Worm (Caenorhabditis elegans) whole organism, young adult: ENCODE measurements around the gene kin-20.

Experiments
- ama-1 ChIP-seq, 3 experiments: fragments of 150-350 bp in 1 of 3; sonication (generic microtip) in 2 of 3; optimal IDR thresholded peaks; 2 replicates each; lab custom pipeline; 2014 to 2018; ENCODE audit warnings: missing biosample characterization in 2 of 3, missing genetic modification characterization in 2 of 3, missing genetic modification reagents in 2 of 3
- attf-3 ChIP-seq: fragments of 200-800 bp; sonication (Bioruptor generic); conservative IDR thresholded peaks from 2 replicates; pipeline ENCODE4 v1.3.6; 2022; ENCODE audit warnings: missing genetic modification reagents, missing genetic modification characterization, missing compliant biosample characterization
- ceh-79 ChIP-seq: sonication (generic microtip); optimal IDR thresholded peaks from 2 replicates; lab custom pipeline; 2017; ENCODE audit warnings: mild to moderate bottlenecking, missing genetic modification characterization, missing compliant biosample characterization
- chd-7 ChIP-seq: sonication (generic microtip); optimal IDR thresholded peaks from 2 replicates; lab custom pipeline; 2016; ENCODE audit warnings: mild to moderate bottlenecking, missing genetic modification characterization, moderate library complexity, missing compliant biosample characterization
- dpl-1 ChIP-seq: fragments of 150-350 bp; optimal IDR thresholded peaks from 2 replicates; lab custom pipeline; 2014; ENCODE audit warnings: missing biosample characterization, missing genetic modification reagents, missing genetic modification characterization
- efl-1 ChIP-seq: fragments of 150-350 bp; optimal IDR thresholded peaks from 2 replicates; lab custom pipeline; 2014; ENCODE audit warnings: missing biosample characterization, missing genetic modification reagents, missing genetic modification characterization
- let-526 ChIP-seq: fragments of 200-800 bp; sonication (Bioruptor generic); IDR thresholded peaks from 2 replicates; pipeline ENCODE4 v1.3.6; 2022; ENCODE audit warnings: missing genetic modification reagents, missing genetic modification characterization, missing compliant biosample characterization
- lin-35 ChIP-seq, 3 experiments: fragments of 150-350 bp in 2 of 3; sonication (generic microtip) in 1 of 3; optimal IDR thresholded peaks; 2 replicates each; lab custom pipeline; 2014 to 2018; ENCODE audit warnings: missing biosample characterization in 3 of 3, missing genetic modification characterization in 3 of 3, missing genetic modification reagents in 3 of 3
- pha-4 ChIP-seq: fragments of 150-350 bp; sonication (generic microtip); optimal IDR thresholded peaks from 2 replicates; lab custom pipeline; 2014; ENCODE audit warnings: missing biosample characterization, missing genetic modification reagents, missing genetic modification characterization
- snpc-4 ChIP-seq, 5 experiments: fragments of 150-350 bp in 1 of 5; sonication (generic microtip) in 4 of 5; optimal IDR thresholded peaks; 2 replicates each; lab custom pipeline; 2014 to 2018; ENCODE audit warnings: missing genetic modification characterization in 5 of 5, missing biosample characterization in 3 of 5, antibody characterized with exemption in 2 of 5, mild to moderate bottlenecking in 2 of 5, missing compliant biosample characterization in 2 of 5, missing genotype in 2 of 5, moderate library complexity in 2 of 5, missing genetic modification reagents in 1 of 5
- ztf-22 ChIP-seq: fragments of 200-800 bp; sonication (Bioruptor generic); optimal IDR thresholded peaks from 2 replicates; lab custom pipeline; 2018; ENCODE audit warnings: mild to moderate bottlenecking, missing genetic modification characterization, moderate library complexity, missing compliant biosample characterization
- ztf-6 ChIP-seq: fragments of 200-800 bp; sonication (Bioruptor generic); IDR thresholded peaks from 2 replicates; pipeline ENCODE4 v1.3.6; 2022; ENCODE audit warnings: missing genetic modification reagents, missing genetic modification characterization, missing compliant biosample characterization

DNA sequence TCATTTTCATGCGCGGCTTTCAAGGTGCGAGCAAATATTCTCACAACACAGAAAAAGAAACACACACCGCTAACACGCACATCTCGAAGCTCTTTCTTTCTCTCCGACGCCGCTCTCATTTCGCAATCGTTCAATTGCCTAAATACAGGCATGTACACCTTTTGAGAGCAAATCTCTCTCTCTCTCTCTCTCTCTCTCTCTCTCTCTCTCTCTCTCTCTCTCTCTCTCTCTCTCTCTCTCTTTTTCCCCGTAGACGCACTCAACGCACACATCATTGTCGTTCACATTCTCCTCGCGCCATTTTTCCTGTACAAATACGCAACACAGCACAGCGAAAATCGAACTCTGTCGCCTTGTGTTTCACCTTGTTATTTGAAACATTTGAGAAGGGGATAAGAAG, 1.7 kb upstream of the kin-20 start:
- no peak for TF ChIP-seq ztf-6 (GFP tag; lab: Robert Waterston, UW)
- no peak for TF ChIP-seq chd-7 (tag; lab: Kevin White, UChicago)
- TF ChIP-seq ztf-22 (GFP tag; lab: Kevin White, UChicago) = no peak
- no peak for TF ChIP-seq pha-4 (tag; lab: Kevin White, UChicago)
- no peak for TF ChIP-seq ceh-79 (tag; lab: Kevin White, UChicago)
- TF ChIP-seq ama-1 (optimal IDR thresholded peaks at IDR 0.05; lab: Kevin White, UChicago) = no peak
- no peak for TF ChIP-seq ama-1 (GFP tag; optimal IDR thresholded peaks at IDR 0.05; lab: Kevin White, UChicago)
- TF ChIP-seq attf-3 (GFP tag; lab: Robert Waterston, UW) = no peak
- TF ChIP-seq snpc-4 (GFP tag; optimal IDR thresholded peaks at IDR 0.05; lab: Kevin White, UChicago) = no peak
- no peak for TF ChIP-seq snpc-4 (tag; optimal IDR thresholded peaks at IDR 0.05; lab: Kevin White, UChicago)
- no peak for TF ChIP-seq dpl-1 (GFP tag; lab: Kevin White, UChicago)
- TF ChIP-seq efl-1 (GFP tag; lab: Kevin White, UChicago) = no peak
- TF ChIP-seq lin-35 (GFP tag; optimal IDR thresholded peaks at IDR 0.05; lab: Kevin White, UChicago) = no peak
- no peak for TF ChIP-seq let-526 (GFP tag; lab: Robert Waterston, UW)
